Worm (Caenorhabditis elegans) whole organism, L3 larva: Measurements from ENCODE around the gene T14G8.3.

Experiments
- ceh-28 ChIP-seq: fragments of 150-350 bp; optimal IDR thresholded peaks from 2 replicates; lab custom pipeline; 2014; ENCODE audit warnings: missing biosample characterization, missing genetic modification reagents, missing genetic modification characterization
- daf-12 ChIP-seq: fragments of 150-350 bp; optimal IDR thresholded peaks from 2 replicates; lab custom pipeline; 2014; ENCODE audit warnings: missing biosample characterization, missing genetic modification reagents, missing genetic modification characterization
- egl-5 ChIP-seq: fragments of 150-350 bp; optimal IDR thresholded peaks from 2 replicates; lab custom pipeline; 2017; ENCODE audit warnings: missing biosample characterization, missing genetic modification reagents, missing genetic modification characterization, inconsistent platforms
- elt-2 ChIP-seq: sonication (generic microtip); optimal IDR thresholded peaks from 2 replicates; lab custom pipeline; 2016; ENCODE audit warnings: missing genetic modification reagents, mild to moderate bottlenecking, missing genetic modification characterization, missing compliant biosample characterization
- fkh-10 ChIP-seq: sonication (generic microtip); optimal IDR thresholded peaks from 2 replicates; lab custom pipeline; 2017; ENCODE audit warnings: missing biosample characterization, missing genetic modification reagents, missing genetic modification characterization
- fos-1 ChIP-seq: fragments of 150-350 bp; optimal IDR thresholded peaks from 2 replicates; lab custom pipeline; 2014; ENCODE audit warnings: missing biosample characterization, missing genetic modification characterization
- nhr-237 ChIP-seq: fragments of 150-350 bp; optimal IDR thresholded peaks from 2 replicates; lab custom pipeline; 2014; ENCODE audit warnings: missing biosample characterization, missing genetic modification characterization
- pha-4 ChIP-seq: fragments of 150-350 bp; optimal IDR thresholded peaks from 2 replicates; lab custom pipeline; 2014; ENCODE audit warnings: missing biosample characterization, missing genetic modification reagents, missing genetic modification characterization
- pqm-1 ChIP-seq: fragments of 150-350 bp; optimal IDR thresholded peaks from 2 replicates; lab custom pipeline; 2017; ENCODE audit warnings: missing biosample characterization, missing genetic modification characterization, inconsistent platforms
- snpc-4 ChIP-seq: fragments of 150-350 bp; optimal IDR thresholded peaks from 2 replicates; lab custom pipeline; 2014; ENCODE audit warnings: missing biosample characterization, missing genetic modification characterization

- TF ChIP-seq snpc-4 (tag; lab: Kevin White, UChicago) (no peak), fos-1 (tag; lab: Kevin White, UChicago) (no peak), pqm-1 (no peak), nhr-237 (tag; lab: Kevin White, UChicago) (no peak), ceh-28 (tag; lab: Kevin White, UChicago) (no peak), pha-4 (no peak), daf-12 (no peak), elt-2 (tag; lab: Kevin White, UChicago) (no peak), fkh-10 (no peak), egl-5 (no peak)
These were observed 45.7 kb upstream of the T14G8.3 start for ce11 chrX:12815367-12815766.
